Worm (Caenorhabditis elegans): ENCODE measurements around the gene R74.8.

Gene R74.8

DNA sequence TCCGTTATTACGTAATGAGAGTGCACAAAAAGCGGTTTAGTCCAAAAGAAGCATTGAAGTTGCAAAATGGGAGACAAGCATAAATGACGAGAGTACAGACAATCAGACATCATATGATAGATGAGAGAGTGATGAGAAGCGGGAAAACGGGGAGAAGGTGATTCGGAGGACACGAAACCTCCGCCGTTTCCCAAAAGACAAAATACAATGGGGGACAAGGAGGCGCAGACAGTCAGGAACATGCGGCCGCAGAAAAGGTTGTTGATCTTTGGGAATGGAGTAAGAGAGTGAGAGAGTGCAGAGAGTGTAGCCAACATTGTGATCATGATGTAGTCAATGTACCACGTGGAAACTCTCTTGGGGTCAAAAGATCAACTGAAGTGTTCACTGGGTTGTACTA is 31.6 kb downstream of the R74.8 start (continued):
- TF ChIP-seq Y48G9A.11 (GFP tag; IDR thresholded peaks at IDR 0.05) = no peak
- TF ChIP-seq lin-13 (GFP tag; optimal IDR thresholded peaks at IDR 0.05) = peak; percentile 81
- no peak for TF ChIP-seq attf-4 (tag; optimal IDR thresholded peaks at IDR 0.05)
- TF ChIP-seq mdl-1 (tag; optimal IDR thresholded peaks at IDR 0.05) = peak; percentile 91 to 99
- TF ChIP-seq nhr-76 (tag; optimal IDR thresholded peaks at IDR 0.05) = no peak
- peak; percentile 45 for TF ChIP-seq ceh-28 (tag; optimal IDR thresholded peaks at IDR 0.05)

DNA sequence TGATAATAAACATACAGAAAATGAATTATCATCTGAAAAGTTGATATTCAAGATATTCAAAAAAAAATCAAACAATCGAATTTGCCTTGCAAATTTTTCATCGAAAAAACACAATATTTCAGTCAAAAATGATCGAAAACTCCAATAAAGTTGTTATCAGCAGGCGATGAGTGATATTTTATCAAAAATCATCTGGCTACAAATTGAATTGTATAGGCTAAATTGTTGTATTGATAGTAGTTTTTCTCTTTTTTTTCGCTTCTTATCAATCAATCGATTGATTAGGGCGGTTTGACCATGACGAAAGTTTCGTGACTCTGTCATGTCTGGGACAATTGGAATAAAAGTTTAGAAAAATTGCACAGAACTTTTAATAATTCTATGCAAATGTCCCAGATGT is 34.0 kb downstream of the R74.8 start:
- TF ChIP-seq php-3 (GFP tag; IDR thresholded peaks at IDR 0.05) (peak; percentile 79), daf-16 (GFP tag; optimal IDR thresholded peaks at IDR 0.05) (no peak), daf-16 (tag; optimal IDR thresholded peaks at IDR 0.05) (peak; percentile 60), aha-1 (tag) (peak; percentile 66), nhr-77 (tag; optimal IDR thresholded peaks at IDR 0.05) (peak; percentile 71), hlh-30 (tag; optimal IDR thresholded peaks at IDR 0.05; ENCODE audit: insufficient read depth) (peak; percentile 33), pqm-1 (tag; optimal IDR thresholded peaks at IDR 0.05) (peak; percentile 50), attf-4 (tag; optimal IDR thresholded peaks at IDR 0.05) (no peak), T20F7.1 (GFP tag; optimal IDR thresholded peaks at IDR 0.05) (peak; percentile 23), nhr-28 (tag; optimal IDR thresholded peaks at IDR 0.05) (peak; percentile 97), dve-1 (tag; optimal IDR thresholded peaks at IDR 0.05; ENCODE audit: insufficient read depth) (peak; percentile 64), cey-2 (tag; optimal IDR thresholded peaks at IDR 0.05; ENCODE audit: borderline replicate concordance, insufficient read depth) (no peak), F10B5.3 (tag; optimal IDR thresholded peaks at IDR 0.05) (no peak), hlh-11 (tag; optimal IDR thresholded peaks at IDR 0.05) (peak; percentile 79), duxl-1 (tag; optimal IDR thresholded peaks at IDR 0.05; ENCODE audit: poor library complexity) (no peak), nhr-48 (tag; optimal IDR thresholded peaks at IDR 0.05) (peak; percentile 17), mxl-3 (GFP tag; optimal IDR thresholded peaks at IDR 0.05) (no peak), dmd-6 (GFP tag; IDR thresholded peaks at IDR 0.05) (peak; percentile 81)

DNA sequence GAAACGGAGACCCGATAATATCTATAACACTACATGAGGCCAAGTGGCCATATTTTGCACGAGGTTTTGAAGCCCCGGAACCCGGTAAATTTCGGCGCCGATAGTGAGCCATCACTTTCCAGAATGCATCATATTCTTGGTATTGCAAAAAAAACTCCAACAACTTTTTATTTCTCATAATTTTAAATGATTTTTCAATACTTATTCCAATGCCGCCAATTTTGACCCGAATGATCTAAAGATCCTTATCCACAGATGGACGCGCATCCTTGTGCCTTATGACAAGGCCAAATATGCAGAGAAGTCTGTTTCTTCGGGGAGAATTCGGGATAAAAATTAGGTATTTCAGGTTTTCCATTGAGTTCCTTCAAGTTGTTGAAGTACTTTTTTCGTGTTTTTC is 35.1 kb downstream of the R74.8 start:
- TF ChIP-seq lin-1 (GFP tag; IDR thresholded peaks at IDR 0.05) (no peak), unc-62 (GFP tag; optimal IDR thresholded peaks at IDR 0.05 in 1 of 2) (peak in 1 of 2 experiments; percentile 62), unc-62 (tag; optimal IDR thresholded peaks at IDR 0.05) (no peak)

DNA sequence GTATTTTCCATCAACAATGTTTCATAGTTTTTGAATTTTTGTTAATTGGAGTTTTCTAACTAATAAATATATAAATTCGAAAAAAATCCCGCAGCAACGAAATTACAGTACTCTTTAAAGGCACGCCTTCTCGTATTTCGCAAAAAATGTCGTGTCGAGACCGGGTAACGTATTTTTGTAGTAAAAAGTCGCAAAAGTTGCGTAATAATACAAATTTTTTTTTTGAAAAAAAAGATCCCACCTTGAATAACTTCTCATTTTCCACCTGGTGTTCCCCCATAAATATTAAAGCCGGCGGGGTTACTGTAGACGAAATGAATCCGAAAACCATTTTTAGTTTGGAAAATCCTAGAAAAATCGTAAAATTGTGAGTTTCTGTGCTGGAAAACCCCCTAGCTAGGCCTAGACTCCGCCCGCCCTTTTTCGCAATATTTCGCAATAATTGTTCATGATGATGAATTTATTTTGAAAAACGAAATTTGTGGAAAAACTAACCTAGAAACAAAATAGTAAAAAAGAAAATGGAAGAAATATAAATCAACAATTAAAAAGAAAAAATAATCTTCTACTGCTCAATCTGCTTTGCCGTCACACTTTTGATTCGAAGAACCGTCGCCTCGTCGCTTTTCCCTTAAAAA is 36.3 kb downstream of the R74.8 start, which contains the start of gene F43C1.7:
Gene F43C1.7 (minus strand): TSS at position 351 of the 638 bp plus-strand sequence.
- TF ChIP-seq sdz-12 (GFP tag; optimal IDR thresholded peaks at IDR 0.05) (no peak), zip-2 (tag; optimal IDR thresholded peaks at IDR 0.05) (peak; percentile 90), tag-97 (GFP tag; IDR thresholded peaks at IDR 0.05) (no peak), hmg-1.1 (GFP tag; IDR thresholded peaks at IDR 0.05) (no peak), unc-39 (tag; optimal IDR thresholded peaks at IDR 0.05) (peak; percentile 15)

DNA sequence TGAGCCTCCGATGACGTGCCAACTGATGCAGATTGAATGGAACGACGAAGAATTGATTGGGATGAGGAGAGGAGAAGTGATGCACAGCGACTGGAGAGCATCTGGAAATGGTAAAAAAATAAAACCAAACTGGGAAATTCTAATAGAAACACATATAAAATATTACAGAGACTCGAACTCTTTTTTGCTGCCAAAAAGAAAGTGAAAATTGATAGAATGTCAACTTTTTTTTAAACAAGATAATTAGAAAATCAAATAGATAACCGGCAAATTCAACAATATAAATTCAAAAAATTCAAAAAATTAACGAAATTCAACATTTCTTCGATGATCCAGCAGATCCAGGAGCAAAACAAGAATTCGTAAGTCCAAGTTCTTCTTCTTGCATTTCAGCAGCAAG is 37.4 kb downstream of the R74.8 start, which contains the start of gene mrpl-21:
Gene mrpl-21 (minus strand): TSS at position 101 of the 400 bp plus-strand sequence.
- TF ChIP-seq pha-4 (GFP tag; IDR thresholded peaks at IDR 0.05) (no peak), pha-4 (tag; optimal IDR thresholded peaks at IDR 0.05) (no peak), nhr-111 (GFP tag; optimal IDR thresholded peaks at IDR 0.05) (no peak), snpc-4 (tag; optimal IDR thresholded peaks at IDR 0.05) (no peak)
